In genomic region chrII:13199674-13200215, ce11 we compare ENCODE assay signal across 4 worm cellular contexts.
TF ChIP-seq lines count a peak whose summit lies in the region.

TSS of gene btf-1 (plus strand) at chrII:13200165.

TF ChIP-seq in whole organism, L2 larva, 48 proteins besides CTCF, POLR2A, EP300 and RAD21 (continued from another document):
- TF ChIP-seq nhr-11 (tag; optimal IDR thresholded peaks at IDR 0.05; lab: Kevin White, UChicago) (no peak), Y55F3AM.14 (GFP tag; optimal IDR thresholded peaks at IDR 0.05; lab: Kevin White, UChicago) (peak; percentile 53), mdl-1 (tag; optimal IDR thresholded peaks at IDR 0.05; lab: Kevin White, UChicago) (peak in 1 of 2 experiments; percentile 23), ztf-11 (tag; optimal IDR thresholded peaks at IDR 0.05; lab: Kevin White, UChicago) (no peak), nhr-77 (tag; optimal IDR thresholded peaks at IDR 0.05; lab: Kevin White, UChicago) (peak; percentile 54), aly-2 (tag; optimal IDR thresholded peaks at IDR 0.05; lab: Kevin White, UChicago) (no peak), crh-2 (tag; optimal IDR thresholded peaks at IDR 0.05; lab: Kevin White, UChicago) (peak; percentile 68), sma-9 (GFP tag; optimal IDR thresholded peaks at IDR 0.05; lab: Kevin White, UChicago) (peak; percentile 70), sma-9 (tag; optimal IDR thresholded peaks at IDR 0.05; lab: Kevin White, UChicago) (no peak), unc-55 (GFP tag; optimal IDR thresholded peaks at IDR 0.05; lab: Kevin White, UChicago) (peak; percentile 81), sem-4 (tag; optimal IDR thresholded peaks at IDR 0.05; lab: Kevin White, UChicago) (no peak), ceh-16 (tag; optimal IDR thresholded peaks at IDR 0.05; lab: Kevin White, UChicago) (no peak), ZK546.5 (tag; optimal IDR thresholded peaks at IDR 0.05; lab: Kevin White, UChicago) (peak; percentile 6), peb-1 (tag; optimal IDR thresholded peaks at IDR 0.05; lab: Kevin White, UChicago) (no peak), nhr-21 (tag; optimal IDR thresholded peaks at IDR 0.05; lab: Kevin White, UChicago) (peak; percentile 79), unc-62 (GFP tag; optimal IDR thresholded peaks at IDR 0.05; lab: Kevin White, UChicago) (no peak), ama-1 (optimal IDR thresholded peaks at IDR 0.05; lab: Kevin White, UChicago) (peak; percentile 80), nhr-10 (tag; optimal IDR thresholded peaks at IDR 0.05; lab: Kevin White, UChicago) (no peak), lsy-2 (tag; optimal IDR thresholded peaks at IDR 0.05; lab: Kevin White, UChicago) (peak; percentile 67 to 86), lin-39 (tag; optimal IDR thresholded peaks at IDR 0.05; lab: Kevin White, UChicago) (no peak), F13H6.1 (tag; optimal IDR thresholded peaks at IDR 0.05; lab: Kevin White, UChicago) (peak; percentile 76), skn-1 (tag; optimal IDR thresholded peaks at IDR 0.05; lab: Kevin White, UChicago) (no peak), alr-1 (tag; optimal IDR thresholded peaks at IDR 0.05; lab: Kevin White, UChicago) (no peak), C34F6.9 (tag; optimal IDR thresholded peaks at IDR 0.05; lab: Kevin White, UChicago) (peak; percentile 86), mbf-1 (tag; optimal IDR thresholded peaks at IDR 0.05; lab: Kevin White, UChicago) (no peak)

TF ChIP-seq in whole organism, L4 larva, 104 proteins besides CTCF, POLR2A, EP300 and RAD21 (continued from another document and continues in another):
- TF ChIP-seq daf-16 (GFP tag; optimal IDR thresholded peaks at IDR 0.05; lab: Kevin White, UChicago) (peak in 1 of 2 experiments; percentile 15), daf-16 (tag; optimal IDR thresholded peaks at IDR 0.05; lab: Kevin White, UChicago) (peak; percentile 65), lsy-2 (tag; optimal IDR thresholded peaks at IDR 0.05; lab: Kevin White, UChicago) (peak; percentile 18 to 82), mdt-29 (GFP tag; IDR thresholded peaks at IDR 0.05; lab: Robert Waterston, UW) (no peak), php-3 (GFP tag; IDR thresholded peaks at IDR 0.05; lab: Robert Waterston, UW) (0 out of 2 replicates have a peak, but pooled peaks have one; percentile 32), T20F7.1 (GFP tag; optimal IDR thresholded peaks at IDR 0.05; lab: Kevin White, UChicago) (no peak), daf-8 (GFP tag; IDR thresholded peaks at IDR 0.05; lab: Robert Waterston, UW) (no peak), dve-1 (tag; optimal IDR thresholded peaks at IDR 0.05; lab: Kevin White, UChicago; ENCODE audit: insufficient read depth) (peak; percentile 92), nhr-237 (tag; optimal IDR thresholded peaks at IDR 0.05; lab: Kevin White, UChicago) (no peak), cey-2 (tag; optimal IDR thresholded peaks at IDR 0.05; lab: Kevin White, UChicago; ENCODE audit: borderline replicate concordance, insufficient read depth) (no peak), nhr-111 (GFP tag; optimal IDR thresholded peaks at IDR 0.05; lab: Kevin White, UChicago) (peak; percentile 30), R02D3.7 (tag; optimal IDR thresholded peaks at IDR 0.05; lab: Kevin White, UChicago) (no peak), ZK546.5 (tag; optimal IDR thresholded peaks at IDR 0.05; lab: Kevin White, UChicago) (no peak), sdz-12 (GFP tag; optimal IDR thresholded peaks at IDR 0.05; lab: Kevin White, UChicago) (peak; percentile 59), gei-8 (GFP tag; optimal IDR thresholded peaks at IDR 0.05; lab: Kevin White, UChicago) (peak; percentile 9), Y105C5A.15 (GFP tag; IDR thresholded peaks at IDR 0.05; lab: Robert Waterston, UW) (0 out of 2 replicates have a peak, but pooled peaks have one; percentile 12), ceh-20 (GFP tag; IDR thresholded peaks at IDR 0.05; lab: Robert Waterston, UW) (peak; percentile 61), hlh-30 (tag; optimal IDR thresholded peaks at IDR 0.05; lab: Kevin White, UChicago; ENCODE audit: insufficient read depth) (peak; percentile 36), dmd-9 (GFP tag; IDR thresholded peaks at IDR 0.05; lab: Robert Waterston, UW) (peak; percentile 50; the same call in 1 of the 2 replicates), arid-1 (GFP tag; conservative IDR thresholded peaks at IDR 0.05; lab: Robert Waterston, UW) (peak; percentile 65; the same call in 1 of the 2 replicates), F44E2.7 (GFP tag; IDR thresholded peaks at IDR 0.05; lab: Robert Waterston, UW) (no peak), F37D6.2 (tag; optimal IDR thresholded peaks at IDR 0.05; lab: Kevin White, UChicago) (peak; percentile 52), hmg-1.1 (GFP tag; IDR thresholded peaks at IDR 0.05; lab: Robert Waterston, UW) (peak; percentile 59; the same call in 1 of the 2 replicates), Y75B8A.6 (GFP tag; IDR thresholded peaks at IDR 0.05; lab: Robert Waterston, UW) (no peak), T26A8.4 (GFP tag; IDR thresholded peaks at IDR 0.05; lab: Robert Waterston, UW) (peak; percentile 69), egl-27 (tag; optimal IDR thresholded peaks at IDR 0.05; lab: Kevin White, UChicago) (no peak), pqm-1 (tag; optimal IDR thresholded peaks at IDR 0.05; lab: Kevin White, UChicago) (no peak), lir-3 (tag; optimal IDR thresholded peaks at IDR 0.05; lab: Kevin White, UChicago) (peak; percentile 54), ceh-32 (tag; optimal IDR thresholded peaks at IDR 0.05; lab: Kevin White, UChicago; ENCODE audit: poor library complexity) (no peak), dpl-1 (GFP tag; optimal IDR thresholded peaks at IDR 0.05; lab: Kevin White, UChicago) (peak; percentile 94), mes-2 (tag; optimal IDR thresholded peaks at IDR 0.05; lab: Kevin White, UChicago; ENCODE audit: poor library complexity, severe bottlenecking) (peak; percentile 84), nhr-41 (GFP tag; IDR thresholded peaks at IDR 0.05; lab: Robert Waterston, UW) (no peak), ama-1 (optimal IDR thresholded peaks at IDR 0.05; lab: Kevin White, UChicago) (peak; percentile 96), daf-12 (tag; optimal IDR thresholded peaks at IDR 0.05; lab: Kevin White, UChicago) (no peak), rbr-2 (tag; optimal IDR thresholded peaks at IDR 0.05; lab: Kevin White, UChicago) (peak; percentile 76)

TF ChIP-seq in whole organism, late embryonic, 69 proteins besides CTCF, POLR2A, EP300 and RAD21 (continued from another document):
- TF ChIP-seq dmd-4 (tag; optimal IDR thresholded peaks at IDR 0.05; lab: Kevin White, UChicago; ENCODE audit: borderline replicate concordance) (no peak), pat-9 (tag; optimal IDR thresholded peaks at IDR 0.05; lab: Kevin White, UChicago) (peak; percentile 7), lim-6 (tag; optimal IDR thresholded peaks at IDR 0.05; lab: Kevin White, UChicago) (peak; percentile 69), madf-2 (tag; optimal IDR thresholded peaks at IDR 0.05; lab: Kevin White, UChicago) (peak; percentile 35), ref-2 (tag; optimal IDR thresholded peaks at IDR 0.05; lab: Kevin White, UChicago) (peak; percentile 82), hlh-15 (tag; optimal IDR thresholded peaks at IDR 0.05; lab: Kevin White, UChicago) (peak; percentile 42), pqm-1 (tag; optimal IDR thresholded peaks at IDR 0.05; lab: Kevin White, UChicago) (peak; percentile 78), sdc-2 (tag; optimal IDR thresholded peaks at IDR 0.05; lab: Kevin White, UChicago) (no peak), nfya-1 (tag; optimal IDR thresholded peaks at IDR 0.05; lab: Kevin White, UChicago) (peak; percentile 16), ceh-6 (GFP tag; optimal IDR thresholded peaks at IDR 0.05; lab: Kevin White, UChicago) (no peak), ceh-31 (tag; optimal IDR thresholded peaks at IDR 0.05; lab: Kevin White, UChicago) (peak; percentile 93), ets-4 (tag; optimal IDR thresholded peaks at IDR 0.05; lab: Kevin White, UChicago) (peak; percentile 68), odd-2 (tag; optimal IDR thresholded peaks at IDR 0.05; lab: Kevin White, UChicago) (no peak), tbx-2 (tag; optimal IDR thresholded peaks at IDR 0.05; lab: Kevin White, UChicago) (peak; percentile 85), sox-4 (tag; optimal IDR thresholded peaks at IDR 0.05; lab: Kevin White, UChicago) (no peak), ztf-16 (tag; optimal IDR thresholded peaks at IDR 0.05; lab: Kevin White, UChicago) (peak; percentile 71), pros-1 (tag; optimal IDR thresholded peaks at IDR 0.05; lab: Kevin White, UChicago) (no peak), ceh-30 (tag; optimal IDR thresholded peaks at IDR 0.05; lab: Kevin White, UChicago) (no peak), ama-1 (optimal IDR thresholded peaks at IDR 0.05; lab: Kevin White, UChicago) (peak; percentile 81), rnt-1 (tag; optimal IDR thresholded peaks at IDR 0.05; lab: Kevin White, UChicago) (peak; percentile 34), fax-1 (tag; optimal IDR thresholded peaks at IDR 0.05; lab: Kevin White, UChicago) (peak; percentile 86), C08G9.2 (tag; optimal IDR thresholded peaks at IDR 0.05; lab: Kevin White, UChicago) (peak; percentile 82), nhr-11 (tag; optimal IDR thresholded peaks at IDR 0.05; lab: Kevin White, UChicago) (no peak), unc-42 (tag; optimal IDR thresholded peaks at IDR 0.05; lab: Kevin White, UChicago) (peak; percentile 19)

TF ChIP-seq in whole organism, mixed stage, embryonic, 35 proteins besides CTCF, POLR2A, EP300 and RAD21 (continued from another document):
- no peak for TF ChIP-seq sem-2 (GFP tag; optimal IDR thresholded peaks at IDR 0.05; lab: Kevin White, UChicago)
- TF ChIP-seq hlh-1 (tag; optimal IDR thresholded peaks at IDR 0.05; lab: Kevin White, UChicago) = no peak
- TF ChIP-seq nhr-2 (tag; optimal IDR thresholded peaks at IDR 0.05; lab: Kevin White, UChicago) = no peak
- peak; percentile 37 for TF ChIP-seq tbx-8 (GFP tag; optimal IDR thresholded peaks at IDR 0.05; lab: Kevin White, UChicago)
- no peak for TF ChIP-seq ztf-11 (tag; optimal IDR thresholded peaks at IDR 0.05; lab: Kevin White, UChicago)
